Fruit fly (Drosophila melanogaster): ENCODE measurements around the gene CASK.

The CASK gene

dm6 chr3R:21838505-21838956 is 16.1 kb upstream of the CASK start (continued):
- TF ChIP-seq CG34406 (GFP tag; optimal IDR thresholded peaks at IDR 0.05) (peak; percentile 84), CG8632 (GFP tag; optimal IDR thresholded peaks at IDR 0.05) (peak; percentile 86), CG11294 (GFP tag; IDR thresholded peaks at IDR 0.05) (peak; percentile 48), net (GFP tag; optimal IDR thresholded peaks at IDR 0.05) (peak; percentile 90), CG6854 (GFP tag; optimal IDR thresholded peaks at IDR 0.05) (no peak), CG6808 (GFP tag; optimal IDR thresholded peaks at IDR 0.05) (peak; percentile 89), topi (GFP tag; optimal IDR thresholded peaks at IDR 0.05) (peak; percentile 90), ss (GFP tag; optimal IDR thresholded peaks at IDR 0.05) (peak; percentile 79 to 93), Sox102F (GFP tag; optimal IDR thresholded peaks at IDR 0.05) (peak; percentile 90), Hr4 (GFP tag; optimal IDR thresholded peaks at IDR 0.05) (peak; percentile 91), CG6163 (GFP tag; IDR thresholded peaks at IDR 0.05) (peak; percentile 78), Eip75B (GFP tag; optimal IDR thresholded peaks at IDR 0.05) (peak; percentile 93), CG15336 (GFP tag; IDR thresholded peaks at IDR 0.05) (peak; percentile 74)

dm6 chr3R:21837069-21837977 is 14.8 kb upstream of the CASK start:
- TF ChIP-seq CG8119 (GFP tag; IDR thresholded peaks at IDR 0.05) (peak; percentile 28; the same call in 2 of the 3 replicates), achi (GFP tag; optimal IDR thresholded peaks at IDR 0.05) (no peak), Hr38 (GFP tag; optimal IDR thresholded peaks at IDR 0.05) (no peak), CG7368 (GFP tag; optimal IDR thresholded peaks at IDR 0.05) (peak; percentile 75), Sox15 (GFP tag; optimal IDR thresholded peaks at IDR 0.05) (no peak), spab (GFP tag; optimal IDR thresholded peaks at IDR 0.05) (no peak), CG34406 (GFP tag; optimal IDR thresholded peaks at IDR 0.05) (no peak), cyc (GFP tag; optimal IDR thresholded peaks at IDR 0.05) (peak; percentile 72), vri (GFP tag; optimal IDR thresholded peaks at IDR 0.05) (peak; percentile 5), Smox (GFP tag; optimal IDR thresholded peaks at IDR 0.05) (no peak), net (GFP tag; optimal IDR thresholded peaks at IDR 0.05) (no peak), CG4318 (GFP tag; optimal IDR thresholded peaks at IDR 0.05) (no peak), CG6163 (GFP tag; IDR thresholded peaks at IDR 0.05) (peak; percentile 91), Eip78C (GFP tag) (peak; percentile 47), fd85E (GFP tag; optimal IDR thresholded peaks at IDR 0.05) (no peak), CG6276 (GFP tag; optimal IDR thresholded peaks at IDR 0.05) (peak; percentile 83), CG31627 (GFP tag; optimal IDR thresholded peaks at IDR 0.05) (no peak), dac (GFP tag; optimal IDR thresholded peaks at IDR 0.05) (no peak), fd59A (GFP tag; optimal IDR thresholded peaks at IDR 0.05) (no peak), CG6792 (GFP tag; optimal IDR thresholded peaks at IDR 0.05) (no peak), Ets21C (GFP tag; optimal IDR thresholded peaks at IDR 0.05) (no peak), Hr39 (GFP tag; optimal IDR thresholded peaks at IDR 0.05) (no peak), CG8319 (GFP tag; optimal IDR thresholded peaks at IDR 0.05) (peak; percentile 74), Sox102F (GFP tag; optimal IDR thresholded peaks at IDR 0.05) (no peak), acj6 (GFP tag; optimal IDR thresholded peaks at IDR 0.05) (no peak), CG10669 (GFP tag; optimal IDR thresholded peaks at IDR 0.05) (peak; percentile 80), eg (GFP tag; IDR thresholded peaks at IDR 0.05) (peak; percentile 84), CG11294 (GFP tag; IDR thresholded peaks at IDR 0.05) (peak; percentile 8; the same call in 1 of the 2 replicates), salr (GFP tag; optimal IDR thresholded peaks at IDR 0.05) (no peak), Hr4 (GFP tag; optimal IDR thresholded peaks at IDR 0.05) (no peak), CG3032 (tag; optimal IDR thresholded peaks at IDR 0.05) (peak; percentile 65), CG11902 (GFP tag; optimal IDR thresholded peaks at IDR 0.05) (peak; percentile 29), CG3919 (GFP tag; optimal IDR thresholded peaks at IDR 0.05) (peak; percentile 82), dsx (GFP tag; optimal IDR thresholded peaks at IDR 0.05; ENCODE audit: poor library complexity, severe bottlenecking) (peak; percentile 40), Sox14 (GFP tag; optimal IDR thresholded peaks at IDR 0.05) (no peak), Ets96B (tag; optimal IDR thresholded peaks at IDR 0.05) (peak; percentile 4), CG6854 (GFP tag; optimal IDR thresholded peaks at IDR 0.05) (peak; percentile 59), CG8632 (GFP tag; optimal IDR thresholded peaks at IDR 0.05) (no peak), CG15336 (GFP tag; IDR thresholded peaks at IDR 0.05) (0 out of 2 replicates have a peak, but pooled peaks have one; percentile 14), esn (GFP tag; optimal IDR thresholded peaks at IDR 0.05) (peak; percentile 49), pdm3 (GFP tag; optimal IDR thresholded peaks at IDR 0.05) (no peak), topi (GFP tag; optimal IDR thresholded peaks at IDR 0.05) (peak; percentile 67), Eip93F (GFP tag; optimal IDR thresholded peaks at IDR 0.05) (no peak)

Data from whole organism, prepupa.